Worm (Caenorhabditis elegans) whole organism, mixed stage, embryonic: ENCODE measurements around the gene lgc-35.

Experiments
- ceh-39 ChIP-seq: fragments of 150-350 bp; optimal IDR thresholded peaks from 2 replicates; lab custom pipeline; 2014; ENCODE audit warnings: missing biosample characterization, missing genetic modification characterization
- ceh-43 ChIP-seq: fragments of 200-800 bp; sonication (Bioruptor generic); optimal IDR thresholded peaks from 2 replicates; lab custom pipeline; 2018; ENCODE audit warnings: mild to moderate bottlenecking, missing genetic modification characterization, moderate library complexity, missing compliant biosample characterization
- lsy-2 ChIP-seq: fragments of 150-350 bp; optimal IDR thresholded peaks from 2 replicates; lab custom pipeline; 2014; ENCODE audit warnings: missing biosample characterization, missing genetic modification characterization
- mab-5 ChIP-seq: fragments of 150-350 bp; optimal IDR thresholded peaks from 2 replicates; lab custom pipeline; 2014; ENCODE audit warnings: missing biosample characterization, missing genetic modification characterization
- mep-1 ChIP-seq: fragments of 150-350 bp; optimal IDR thresholded peaks from 2 replicates; lab custom pipeline; 2017; ENCODE audit warnings: missing biosample characterization, missing genetic modification reagents, missing genetic modification characterization, inconsistent platforms
- nhr-12 ChIP-seq: fragments of 150-350 bp; optimal IDR thresholded peaks from 2 replicates; lab custom pipeline; 2014; ENCODE audit warnings: missing biosample characterization, missing genetic modification characterization
- nhr-237 ChIP-seq: fragments of 150-350 bp; optimal IDR thresholded peaks from 2 replicates; lab custom pipeline; 2014; ENCODE audit warnings: missing biosample characterization, missing genetic modification characterization
- unc-120 ChIP-seq: sonication (generic microtip); optimal IDR thresholded peaks from 2 replicates; lab custom pipeline; 2017; ENCODE audit warnings: missing genetic modification characterization, missing compliant biosample characterization; ENCODE audit not compliant: poor library complexity, severe bottlenecking
- unc-62 ChIP-seq: fragments of 150-350 bp; optimal IDR thresholded peaks from 2 replicates; lab custom pipeline; 2014; ENCODE audit warnings: missing biosample characterization, missing genetic modification reagents, missing genetic modification characterization
- ztf-11 ChIP-seq: fragments of 150-350 bp; optimal IDR thresholded peaks from 2 replicates; lab custom pipeline; 2014; ENCODE audit warnings: missing biosample characterization, missing genetic modification characterization

DNA sequence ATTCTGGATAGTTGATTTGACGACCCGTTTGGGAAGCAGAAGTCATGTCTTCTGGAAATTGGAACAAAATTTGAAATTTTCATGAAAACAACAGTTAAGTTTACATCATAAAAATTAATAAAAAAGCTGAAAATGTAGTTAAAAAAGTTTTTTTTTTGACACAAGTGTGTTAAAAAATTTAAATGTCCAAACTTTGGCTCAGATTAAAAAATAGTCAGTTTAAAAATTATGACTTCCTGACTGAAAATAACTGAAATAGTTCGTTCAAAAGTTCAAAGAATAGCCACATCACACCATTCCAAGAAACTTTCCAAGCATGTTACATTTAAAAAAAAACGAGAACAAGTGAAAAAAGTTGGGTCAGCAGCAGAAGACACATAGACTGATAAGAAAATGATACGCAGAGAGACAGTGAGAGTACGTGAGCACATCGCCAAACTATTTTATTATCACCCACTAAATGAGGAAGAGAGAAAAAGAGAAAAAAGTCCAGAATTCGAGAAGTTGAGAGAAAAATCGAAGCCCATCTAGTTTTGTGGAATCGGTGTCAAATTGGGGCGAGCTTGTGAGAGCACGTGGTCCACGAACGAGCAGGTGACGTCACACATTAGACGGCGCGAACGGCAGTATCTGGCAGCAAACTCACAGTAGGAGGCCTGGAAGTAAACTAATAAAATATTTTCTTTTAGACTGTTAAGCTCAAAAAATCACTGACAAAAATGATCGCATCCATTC is 23.4 kb downstream of the lgc-35 start, which contains the start of gene acl-7:
- TF ChIP-seq ceh-43: no peak
- TF ChIP-seq mab-5 (tag; lab: Kevin White, UChicago): no peak
- no peak for TF ChIP-seq nhr-237 (tag; lab: Kevin White, UChicago)
- no peak for TF ChIP-seq mep-1
- no peak for TF ChIP-seq nhr-12
- no peak for TF ChIP-seq unc-62 (GFP tag; lab: Kevin White, UChicago)
- no peak for TF ChIP-seq ztf-11 (tag; lab: Kevin White, UChicago)
- TF ChIP-seq lsy-2 (tag; lab: Kevin White, UChicago): no peak
- TF ChIP-seq ceh-39 (tag; lab: Kevin White, UChicago): no peak
- no peak for TF ChIP-seq unc-120 (tag; lab: Kevin White, UChicago)
